Worm (Caenorhabditis elegans): Measurements from ENCODE around the gene Y70C5B.2.

The Y70C5B.2 gene

ce11 chrV:16683359-16683758 is 22.6 kb upstream of the Y70C5B.2 start:
- TF ChIP-seq cog-1 (tag; optimal IDR thresholded peaks at IDR 0.05): no peak
- no peak for TF ChIP-seq med-1 (GFP tag; optimal IDR thresholded peaks at IDR 0.05; ENCODE audit: insufficient read depth)
- TF ChIP-seq flt-1 (GFP tag; IDR thresholded peaks at IDR 0.05): no peak
- TF ChIP-seq T22C8.4 (GFP tag; IDR thresholded peaks at IDR 0.05): no peak
- no peak for TF ChIP-seq ztf-29 (GFP tag; IDR thresholded peaks at IDR 0.05)
- no peak for TF ChIP-seq ref-1 (GFP tag; conservative IDR thresholded peaks at IDR 0.05)
- TF ChIP-seq tab-1 (GFP tag; IDR thresholded peaks at IDR 0.05): no peak
- no peak for TF ChIP-seq klf-2 (GFP tag; conservative IDR thresholded peaks at IDR 0.05)
- no peak for TF ChIP-seq ztf-23 (GFP tag; IDR thresholded peaks at IDR 0.05)

DNA sequence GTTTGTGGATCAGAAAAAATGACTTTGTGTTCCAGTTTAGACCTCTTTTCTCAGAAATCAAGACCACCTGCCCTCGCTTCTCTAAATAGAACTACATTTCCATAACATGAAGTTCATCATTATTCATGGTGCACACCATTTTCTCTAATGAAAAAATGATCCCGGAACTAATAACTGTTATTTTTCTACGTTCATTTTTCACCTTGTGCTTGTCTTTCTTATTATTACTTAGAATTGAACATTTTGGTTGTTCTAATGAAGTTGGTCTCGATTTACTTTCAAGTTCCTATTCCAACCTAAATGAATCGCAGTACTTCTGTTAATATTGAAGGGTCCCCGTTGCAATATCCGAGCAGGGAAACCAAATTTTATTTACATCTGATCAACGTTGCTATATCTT is 22.2 kb upstream of the Y70C5B.2 start, which contains the start of gene srw-36:
Gene srw-36, plus strand, starts transcription at position 301 of the 400 bp plus-strand sequence.
- TF ChIP-seq T22C8.4 (GFP tag; IDR thresholded peaks at IDR 0.05) (no peak), ref-1 (GFP tag; conservative IDR thresholded peaks at IDR 0.05) (no peak), med-1 (GFP tag; optimal IDR thresholded peaks at IDR 0.05; ENCODE audit: insufficient read depth) (no peak), ztf-23 (GFP tag; IDR thresholded peaks at IDR 0.05) (no peak), klf-2 (GFP tag; conservative IDR thresholded peaks at IDR 0.05) (no peak), flt-1 (GFP tag; IDR thresholded peaks at IDR 0.05) (no peak), tab-1 (GFP tag; IDR thresholded peaks at IDR 0.05) (no peak), ztf-29 (GFP tag; IDR thresholded peaks at IDR 0.05) (no peak), cog-1 (tag; optimal IDR thresholded peaks at IDR 0.05) (no peak)

DNA sequence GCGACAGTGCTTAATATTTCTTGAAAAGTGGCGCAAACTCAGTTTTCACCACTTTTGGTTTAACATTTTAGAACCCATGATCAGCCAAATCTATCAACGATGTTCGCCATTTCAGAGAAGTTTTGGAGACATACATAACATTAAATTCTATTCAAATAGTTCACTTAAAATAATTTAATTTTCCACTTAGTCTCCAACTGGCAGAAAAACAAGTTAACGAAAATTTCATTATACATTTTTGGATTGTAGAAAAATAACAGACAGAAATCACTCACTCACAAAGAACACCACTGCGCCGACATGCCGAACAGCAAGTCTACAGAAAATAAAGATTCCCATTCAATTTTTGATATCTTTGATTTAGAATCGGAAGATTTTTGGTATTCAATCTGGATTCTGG is 19.3 kb upstream of the Y70C5B.2 start, which contains the start of gene srw-44:
Gene srw-44, plus strand, starts transcription at position 301 of the 400 bp plus-strand sequence.
- TF ChIP-seq ref-1 (GFP tag; conservative IDR thresholded peaks at IDR 0.05) (no peak), ztf-23 (GFP tag; IDR thresholded peaks at IDR 0.05) (no peak), ztf-29 (GFP tag; IDR thresholded peaks at IDR 0.05) (no peak), tab-1 (GFP tag; IDR thresholded peaks at IDR 0.05) (no peak), flt-1 (GFP tag; IDR thresholded peaks at IDR 0.05) (no peak), klf-2 (GFP tag; conservative IDR thresholded peaks at IDR 0.05) (no peak), T22C8.4 (GFP tag; IDR thresholded peaks at IDR 0.05) (no peak), med-1 (GFP tag; optimal IDR thresholded peaks at IDR 0.05; ENCODE audit: insufficient read depth) (no peak), cog-1 (tag; optimal IDR thresholded peaks at IDR 0.05) (no peak)

ce11 chrV:16679237-16679636 is 18.5 kb upstream of the Y70C5B.2 start, which contains the start of gene srz-103:
TSS of gene srz-103 (minus strand) at chrV:16679337.
- TF ChIP-seq T22C8.4 (GFP tag; IDR thresholded peaks at IDR 0.05) (no peak), med-1 (GFP tag; optimal IDR thresholded peaks at IDR 0.05; ENCODE audit: insufficient read depth) (no peak), ztf-29 (GFP tag; IDR thresholded peaks at IDR 0.05) (no peak), ref-1 (GFP tag; conservative IDR thresholded peaks at IDR 0.05) (no peak), cog-1 (tag; optimal IDR thresholded peaks at IDR 0.05) (no peak), flt-1 (GFP tag; IDR thresholded peaks at IDR 0.05) (no peak), ztf-23 (GFP tag; IDR thresholded peaks at IDR 0.05) (no peak), tab-1 (GFP tag; IDR thresholded peaks at IDR 0.05) (no peak), klf-2 (GFP tag; conservative IDR thresholded peaks at IDR 0.05) (no peak)

DNA sequence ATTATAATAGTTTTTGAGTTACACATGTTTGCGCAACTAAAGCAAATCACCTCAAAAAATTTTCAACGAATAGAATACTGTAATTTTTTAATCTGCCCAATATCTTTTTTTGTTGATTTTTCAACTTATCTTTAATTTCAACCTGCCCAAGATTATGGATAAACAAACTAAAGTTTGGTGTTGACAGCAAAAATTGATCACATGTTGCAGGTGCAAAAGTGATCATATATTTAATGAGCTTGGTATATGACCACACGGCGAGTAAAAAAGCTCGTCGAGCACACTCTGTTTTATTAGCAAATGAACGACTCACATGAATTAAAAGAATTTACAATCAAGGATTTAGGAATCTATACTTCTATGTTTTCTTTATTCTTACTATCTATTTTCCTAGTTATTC is 14.8 kb upstream of the Y70C5B.2 start, which contains the start of gene srz-1:
Gene srz-1, plus strand, starts transcription at position 301 of the 400 bp plus-strand sequence.
- TF ChIP-seq flt-1 (GFP tag; IDR thresholded peaks at IDR 0.05) (no peak), T22C8.4 (GFP tag; IDR thresholded peaks at IDR 0.05) (no peak), klf-2 (GFP tag; conservative IDR thresholded peaks at IDR 0.05) (no peak)

- TF ChIP-seq med-1 (GFP tag; optimal IDR thresholded peaks at IDR 0.05; ENCODE audit: insufficient read depth): no peak
Observed at ce11 chrV:16674399-16674798, 13.7 kb upstream of the Y70C5B.2 start.

- TF ChIP-seq med-1 (GFP tag; optimal IDR thresholded peaks at IDR 0.05; ENCODE audit: insufficient read depth) (no peak), ztf-29 (GFP tag; IDR thresholded peaks at IDR 0.05) (no peak), ref-1 (GFP tag; conservative IDR thresholded peaks at IDR 0.05) (no peak), ztf-23 (GFP tag; IDR thresholded peaks at IDR 0.05) (no peak), T22C8.4 (GFP tag; IDR thresholded peaks at IDR 0.05) (no peak), cog-1 (tag; optimal IDR thresholded peaks at IDR 0.05) (no peak), tab-1 (GFP tag; IDR thresholded peaks at IDR 0.05) (no peak), flt-1 (GFP tag; IDR thresholded peaks at IDR 0.05) (no peak), klf-2 (GFP tag; conservative IDR thresholded peaks at IDR 0.05) (no peak)
Observed at ce11 chrV:16672198-16672597, 11.5 kb upstream of the Y70C5B.2 start, which contains the start of gene F14F8.8. TSS of gene F14F8.8 (minus strand) at chrV:16672298.

DNA sequence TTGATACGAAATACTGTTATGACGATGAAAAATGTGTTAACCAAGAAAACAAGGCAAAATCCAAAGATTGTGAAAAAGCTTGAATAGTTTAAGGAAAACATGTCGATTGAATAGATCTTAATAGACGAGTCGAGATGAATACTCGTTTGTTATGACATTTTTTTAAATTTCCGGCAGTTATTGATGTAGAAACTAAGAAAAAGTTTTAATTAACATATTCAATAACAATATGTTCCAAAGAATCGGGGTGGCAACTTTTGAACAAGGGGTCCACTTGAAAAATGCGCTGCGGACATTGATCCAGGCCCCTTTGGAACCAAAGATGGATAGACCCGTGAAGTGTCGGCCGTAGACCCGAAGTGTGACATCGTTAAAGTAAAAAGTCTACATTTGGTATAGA is 10.5 kb upstream of the Y70C5B.2 start, which contains the start of gene str-61:
Gene str-61, minus strand, starts transcription at position 101 of the 400 bp plus-strand sequence.
- TF ChIP-seq ztf-23 (GFP tag; IDR thresholded peaks at IDR 0.05): no peak
- TF ChIP-seq flt-1 (GFP tag; IDR thresholded peaks at IDR 0.05): no peak
- TF ChIP-seq tab-1 (GFP tag; IDR thresholded peaks at IDR 0.05): no peak
- TF ChIP-seq cog-1 (tag; optimal IDR thresholded peaks at IDR 0.05): no peak
- no peak for TF ChIP-seq klf-2 (GFP tag; conservative IDR thresholded peaks at IDR 0.05)
- no peak for TF ChIP-seq ref-1 (GFP tag; conservative IDR thresholded peaks at IDR 0.05)
- TF ChIP-seq med-1 (GFP tag; optimal IDR thresholded peaks at IDR 0.05; ENCODE audit: insufficient read depth): no peak
- TF ChIP-seq ztf-29 (GFP tag; IDR thresholded peaks at IDR 0.05): no peak
- TF ChIP-seq T22C8.4 (GFP tag; IDR thresholded peaks at IDR 0.05): no peak

ce11 chrV:16668473-16668872 is 7.8 kb upstream of the Y70C5B.2 start, which contains the start of gene F14F8.9:
TSS of gene F14F8.9 (minus strand) at chrV:16668573.
- TF ChIP-seq klf-2 (GFP tag; conservative IDR thresholded peaks at IDR 0.05): no peak
- no peak for TF ChIP-seq ztf-29 (GFP tag; IDR thresholded peaks at IDR 0.05)
- no peak for TF ChIP-seq med-1 (GFP tag; optimal IDR thresholded peaks at IDR 0.05; ENCODE audit: insufficient read depth)
- no peak for TF ChIP-seq tab-1 (GFP tag; IDR thresholded peaks at IDR 0.05)

ce11 chrV:16666647-16667046 is 5.9 kb upstream of the Y70C5B.2 start, which contains the start of gene F14F8.14:
TSS of gene F14F8.14 (minus strand) at chrV:16666747.
- TF ChIP-seq ztf-29 (GFP tag; IDR thresholded peaks at IDR 0.05): no peak
- TF ChIP-seq tab-1 (GFP tag; IDR thresholded peaks at IDR 0.05): no peak
